Worm (Caenorhabditis elegans): ENCODE measurements around the gene T06E8.2.

DNA sequence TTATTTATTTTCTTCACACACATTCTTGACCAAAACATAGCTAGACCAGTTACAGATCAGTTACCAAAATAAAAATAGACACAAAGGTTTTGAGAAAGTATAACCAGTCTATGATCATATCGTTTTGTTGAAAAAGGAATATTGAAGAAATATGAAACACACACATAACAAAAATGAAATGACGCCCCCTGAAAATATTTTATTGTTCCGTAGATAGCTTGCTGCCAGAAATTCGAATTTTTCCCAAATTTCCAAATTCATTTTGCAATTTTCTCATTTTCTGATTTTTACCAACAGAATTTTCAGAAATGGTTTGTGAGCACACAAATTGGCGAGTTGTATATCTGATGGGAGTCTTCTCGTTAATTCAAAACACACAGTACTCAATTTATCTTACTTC, 39.2 kb upstream of the T06E8.2 start, which contains the start of gene F57A8.7:
- no peak for TF ChIP-seq ceh-36 (tag; optimal IDR thresholded peaks at IDR 0.05)
- TF ChIP-seq ama-1 (optimal IDR thresholded peaks at IDR 0.05) = no peak
- TF ChIP-seq pes-1 (GFP tag; IDR thresholded peaks at IDR 0.05) = no peak
- TF ChIP-seq tbx-11 (GFP tag; IDR thresholded peaks at IDR 0.05) = no peak

Measured in whole organism, early embryonic.